Fruit fly (Drosophila melanogaster) whole organism, wandering third instar larva: ENCODE measurements around the gene CG15034.

Experiments used
- Abd-B ChIP-seq: fragments of >200 bp; optimal IDR thresholded peaks from 2 replicates; lab custom pipeline; 2017; ENCODE audit warnings: missing biosample characterization, missing genetic modification characterization
- CG32264 ChIP-seq: fragments of 200-800 bp; sonication (Bioruptor generic); optimal IDR thresholded peaks from 2 replicates; lab custom pipeline; 2016; ENCODE audit warnings: missing biosample characterization, missing genetic modification characterization
- Dfd ChIP-seq: fragments of >200 bp; optimal IDR thresholded peaks from 2 replicates; lab custom pipeline; 2017; ENCODE audit warnings: missing biosample characterization, missing genetic modification characterization
- Hr78 ChIP-seq: fragments of >200 bp; optimal IDR thresholded peaks from 2 replicates; lab custom pipeline; 2017; ENCODE audit warnings: missing biosample characterization, missing genetic modification characterization
- fru ChIP-seq: fragments of 200-800 bp; sonication (Bioruptor generic); optimal IDR thresholded peaks from 3 replicates; lab custom pipeline; 2016; ENCODE audit warnings: missing biosample characterization, mild to moderate bottlenecking, missing genetic modification characterization
- jim ChIP-seq: fragments of 175-275, 200-325 bp; sonication (Bioruptor generic); optimal IDR thresholded peaks from 2 replicates; lab custom pipeline; 2016; ENCODE audit warnings: missing biosample characterization, mild to moderate bottlenecking, missing genetic modification characterization

dm6 chrX:7317214-7318210 lies 29.8 kb downstream of the CG15034 start:
- TF ChIP-seq Abd-B (no peak), Hr78 (GFP tag; lab: Kevin White, UChicago) (no peak), jim (no peak), fru (no peak), CG32264 (GFP tag; lab: Kevin White, UChicago) (no peak), Dfd (GFP tag; lab: Kevin White, UChicago) (no peak)
